Worm (Caenorhabditis elegans) whole organism, mixed stage, embryonic: ENCODE data around the gene C07A9.12.

Experiments
- M03D4.4 ChIP-seq: sonication (generic microtip); optimal IDR thresholded peaks from 2 replicates; lab custom pipeline; 2017; ENCODE audit warnings: mild to moderate bottlenecking, missing genetic modification characterization, missing compliant biosample characterization
- cnd-1 ChIP-seq: fragments of 200-800 bp; sonication (Bioruptor generic); optimal IDR thresholded peaks from 2 replicates; lab custom pipeline; 2018; ENCODE audit warnings: mild to moderate bottlenecking, missing genetic modification characterization, missing compliant biosample characterization
- drap-1 ChIP-seq: fragments of 200-800 bp; sonication (Bioruptor generic); optimal IDR thresholded peaks from 3 replicates; lab custom pipeline; 2018; ENCODE audit warnings: mild to moderate bottlenecking, missing genetic modification characterization, missing compliant biosample characterization
- flh-1 ChIP-seq: fragments of 200-800 bp; sonication (Bioruptor generic); optimal IDR thresholded peaks from 2 replicates; lab custom pipeline; 2018; ENCODE audit warnings: mild to moderate bottlenecking, missing genetic modification characterization, moderate library complexity, missing compliant biosample characterization
- ham-2 ChIP-seq: fragments of 200-800 bp; sonication (Bioruptor generic); optimal IDR thresholded peaks from 2 replicates; lab custom pipeline; 2018; ENCODE audit warnings: mild to moderate bottlenecking, missing genetic modification characterization, missing compliant biosample characterization
- nhr-2 ChIP-seq: fragments of 150-350 bp; optimal IDR thresholded peaks from 2 replicates; lab custom pipeline; 2014; ENCODE audit warnings: missing biosample characterization, missing genetic modification characterization
- snpc-4 ChIP-seq: fragments of 150-350 bp; optimal IDR thresholded peaks from 2 replicates; lab custom pipeline; 2014; ENCODE audit warnings: missing biosample characterization, missing genetic modification characterization
- sptf-1 ChIP-seq: sonication (generic microtip); optimal IDR thresholded peaks from 2 replicates; lab custom pipeline; 2017; ENCODE audit warnings: mild to moderate bottlenecking, missing genetic modification characterization, moderate library complexity, missing compliant biosample characterization
- tbx-8 ChIP-seq: fragments of 200-800 bp; sonication (Bioruptor generic); optimal IDR thresholded peaks from 2 replicates; lab custom pipeline; 2018; ENCODE audit warnings: mild to moderate bottlenecking, missing genetic modification characterization, moderate library complexity, missing compliant biosample characterization
- zip-8 ChIP-seq: fragments of 150-350 bp; optimal IDR thresholded peaks from 2 replicates; lab custom pipeline; 2014; ENCODE audit warnings: missing biosample characterization, missing genetic modification characterization
- ztf-11 ChIP-seq: fragments of 150-350 bp; optimal IDR thresholded peaks from 2 replicates; lab custom pipeline; 2014; ENCODE audit warnings: missing biosample characterization, missing genetic modification characterization

DNA sequence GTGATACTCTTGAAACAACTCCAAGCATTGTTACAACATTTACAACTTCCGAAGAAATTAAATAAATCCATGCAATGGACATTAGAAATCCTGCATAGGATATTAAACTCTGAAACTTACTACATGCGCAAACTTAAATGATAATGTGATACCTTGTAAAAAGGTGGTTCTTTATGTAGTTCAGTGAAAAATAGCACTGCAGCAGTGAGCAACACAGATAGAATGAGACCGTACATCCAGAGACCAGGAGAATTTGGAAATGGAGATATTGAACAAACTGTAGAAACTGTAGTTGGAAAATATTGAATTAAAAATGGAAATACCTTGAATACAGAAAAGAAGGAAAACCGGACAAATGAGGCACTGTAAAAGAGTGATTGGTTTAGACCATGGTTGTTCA lies 16.2 kb downstream of the C07A9.12 start:
- TF ChIP-seq snpc-4 (tag; lab: Kevin White, UChicago) (no peak), ham-2 (GFP tag; lab: Kevin White, UChicago) (no peak), cnd-1 (tag; lab: Kevin White, UChicago) (no peak), drap-1 (no peak), zip-8 (tag; lab: Kevin White, UChicago) (no peak), nhr-2 (tag; lab: Kevin White, UChicago) (no peak), tbx-8 (GFP tag; lab: Kevin White, UChicago) (no peak), M03D4.4 (no peak), flh-1 (GFP tag; lab: Kevin White, UChicago) (no peak), ztf-11 (no peak), sptf-1 (tag; lab: Kevin White, UChicago) (no peak)
